Worm (Caenorhabditis elegans) whole organism, L2 larva: ENCODE results near the gene EGAP9.3.
A peak's percentile ranks its signal among the peaks of the same experiment; 100 is the strongest.
"Not testable (repeated sequence)": the region's sequence is repeated elsewhere in the genome, so short reads cannot be mapped to it uniquely, and the experiment has no call there.

ENCODE experiments used
- F13H6.1 ChIP-seq: sonication (generic microtip); optimal IDR thresholded peaks from 2 replicates; lab custom pipeline; 2016; ENCODE audit warnings: missing genetic modification characterization, missing compliant biosample characterization
- ZK546.5 ChIP-seq: sonication (generic microtip); optimal IDR thresholded peaks from 2 replicates; lab custom pipeline; 2017; ENCODE audit warnings: missing biosample characterization, missing genetic modification characterization
- ama-1 ChIP-seq: fragments of 150-350 bp; optimal IDR thresholded peaks from 2 replicates; lab custom pipeline; 2018; ENCODE audit warnings: inconsistent platforms
- blmp-1 ChIP-seq: sonication (generic microtip); optimal IDR thresholded peaks from 2 replicates; lab custom pipeline; 2017; ENCODE audit warnings: missing genetic modification characterization, mild to moderate bottlenecking, missing compliant biosample characterization, antibody characterized with exemption, moderate library complexity; ENCODE audit not compliant: insufficient read depth
- ceh-82 ChIP-seq: fragments of 150-350 bp; optimal IDR thresholded peaks from 2 replicates; lab custom pipeline; 2014; ENCODE audit warnings: missing biosample characterization, missing genetic modification characterization
- crh-2 ChIP-seq: sonication (generic microtip); optimal IDR thresholded peaks from 2 replicates; lab custom pipeline; 2017; ENCODE audit warnings: missing biosample characterization, missing genetic modification characterization
- elt-1 ChIP-seq: fragments of 150-350 bp; optimal IDR thresholded peaks from 2 replicates; lab custom pipeline; 2014; ENCODE audit warnings: missing biosample characterization, missing genetic modification characterization
- elt-3 ChIP-seq: sonication (generic microtip); optimal IDR thresholded peaks from 2 replicates; lab custom pipeline; 2017; ENCODE audit warnings: missing biosample characterization, missing genetic modification characterization
- fos-1 ChIP-seq: fragments of 150-350 bp; optimal IDR thresholded peaks from 2 replicates; lab custom pipeline; 2014; ENCODE audit warnings: missing biosample characterization, missing genetic modification characterization
- gmeb-1 ChIP-seq: fragments of 150-350 bp; optimal IDR thresholded peaks from 2 replicates; lab custom pipeline; 2014; ENCODE audit warnings: missing biosample characterization, missing genetic modification characterization
- lin-11 ChIP-seq: fragments of 150-350 bp; sonication (generic microtip); optimal IDR thresholded peaks from 2 replicates; lab custom pipeline; 2014; ENCODE audit warnings: missing biosample characterization, missing genetic modification characterization, inconsistent platforms, mixed read lengths
- mdl-1 ChIP-seq, 2 experiments: fragments of 150-350 bp in 1 of 2; sonication (generic microtip) in 1 of 2; optimal IDR thresholded peaks; 2 replicates each; lab custom pipeline; 2017; ENCODE audit warnings: missing biosample characterization in 2 of 2, missing genetic modification characterization in 2 of 2
- nhr-10 ChIP-seq: sonication (generic microtip); optimal IDR thresholded peaks from 2 replicates; lab custom pipeline; 2017; ENCODE audit warnings: missing biosample characterization, missing genetic modification characterization
- nhr-11 ChIP-seq: fragments of 150-350 bp; optimal IDR thresholded peaks from 2 replicates; lab custom pipeline; 2014; ENCODE audit warnings: missing biosample characterization, missing genetic modification characterization
- nhr-12 ChIP-seq: fragments of 150-350 bp; optimal IDR thresholded peaks from 2 replicates; lab custom pipeline; 2014; ENCODE audit warnings: missing biosample characterization, missing genetic modification characterization
- nhr-23 ChIP-seq: fragments of 150-350 bp; optimal IDR thresholded peaks from 2 replicates; lab custom pipeline; 2014; ENCODE audit warnings: missing biosample characterization, missing genetic modification reagents, missing genetic modification characterization
- nhr-237 ChIP-seq: fragments of 150-350 bp; optimal IDR thresholded peaks from 2 replicates; lab custom pipeline; 2014; ENCODE audit warnings: missing biosample characterization, missing genetic modification characterization
- nhr-25 ChIP-seq: fragments of 150-350 bp; sonication (generic microtip); optimal IDR thresholded peaks from 3 replicates; lab custom pipeline; 2014; ENCODE audit warnings: missing biosample characterization, missing genetic modification characterization
- peb-1 ChIP-seq: fragments of 150-350 bp; optimal IDR thresholded peaks from 2 replicates; lab custom pipeline; 2014; ENCODE audit warnings: missing biosample characterization, missing genetic modification characterization
- sma-3 ChIP-seq: sonication (generic microtip); optimal IDR thresholded peaks from 2 replicates; lab custom pipeline; 2016; ENCODE audit warnings: missing genetic modification reagents, missing genetic modification characterization, missing compliant biosample characterization
- sma-9 ChIP-seq, 2 experiments: fragments of 150-350 bp in 1 of 2; sonication (generic microtip) in 1 of 2; optimal IDR thresholded peaks; 2 replicates each; lab custom pipeline; 2014 to 2016; ENCODE audit warnings: missing genetic modification characterization in 2 of 2, mild to moderate bottlenecking in 1 of 2, missing biosample characterization in 1 of 2, missing compliant biosample characterization in 1 of 2, missing genetic modification reagents in 1 of 2, moderate library complexity in 1 of 2
- unc-62 ChIP-seq: fragments of 150-350 bp; optimal IDR thresholded peaks from 2 replicates; lab custom pipeline; 2014; ENCODE audit warnings: missing biosample characterization, missing genetic modification reagents, missing genetic modification characterization
- zag-1 ChIP-seq: fragments of 150-350 bp; optimal IDR thresholded peaks from 2 replicates; lab custom pipeline; 2014; ENCODE audit warnings: missing biosample characterization, missing genetic modification characterization

The EGAP9.3 gene

DNA sequence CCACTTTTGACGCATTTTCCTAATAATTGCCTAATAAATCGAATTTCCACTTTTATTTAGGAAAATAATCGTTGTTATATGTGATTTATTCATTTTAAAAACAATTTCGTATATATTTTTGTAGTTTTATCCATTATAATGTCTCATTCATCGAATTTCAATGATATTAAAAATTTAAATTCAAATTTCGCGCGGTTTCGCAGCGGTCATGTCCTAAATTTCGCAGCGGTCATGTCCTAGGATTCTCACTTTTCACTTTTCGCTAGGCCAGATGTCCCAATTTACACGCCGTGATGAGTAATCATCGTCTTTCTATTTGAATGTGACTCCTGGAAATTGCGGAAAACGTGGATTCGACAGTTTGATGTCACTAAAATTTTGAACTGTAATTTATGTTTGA, 1.8 kb upstream of the EGAP9.3 start, which contains the start of gene ZK1055.4:
ZK1055.4 (plus strand) TSS at position 301 of the 400 bp plus-strand sequence.
- not testable (repeated sequence) for TF ChIP-seq F13H6.1; crh-2 (tag; lab: Kevin White, UChicago); ama-1 (lab: Kevin White, UChicago)

DNA sequence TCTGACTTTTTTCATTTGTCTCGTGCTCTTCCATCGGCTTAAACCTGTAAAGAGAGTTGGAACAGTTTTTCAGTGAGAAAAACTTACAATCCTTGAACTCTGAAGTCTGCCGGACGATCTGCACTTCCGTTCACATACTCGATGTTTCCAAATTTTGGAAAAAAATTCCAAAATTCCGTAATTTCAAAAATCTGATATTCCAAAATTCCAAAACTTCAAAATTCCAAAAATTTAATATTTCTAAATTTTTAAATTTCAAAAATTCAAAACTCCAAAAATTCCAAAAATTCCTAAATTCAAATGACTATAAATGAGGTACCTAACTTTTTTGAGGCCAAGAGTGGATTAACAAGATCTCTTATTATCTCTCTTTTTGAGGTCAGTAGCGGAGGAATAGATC, 3.4 kb downstream of the EGAP9.3 start, which contains the start of gene EGAP9.4:
EGAP9.4 (plus strand) TSS at position 301 of the 400 bp plus-strand sequence.
- TF ChIP-seq nhr-237 (tag; lab: Kevin White, UChicago): no peak
- no peak for TF ChIP-seq nhr-23 (tag; lab: Kevin White, UChicago)
- no peak for TF ChIP-seq lin-11 (tag; lab: Kevin White, UChicago)
- no peak for TF ChIP-seq zag-1
- no peak for TF ChIP-seq nhr-10 (tag; lab: Kevin White, UChicago)
- no peak for TF ChIP-seq ZK546.5 (tag; lab: Kevin White, UChicago)

DNA sequence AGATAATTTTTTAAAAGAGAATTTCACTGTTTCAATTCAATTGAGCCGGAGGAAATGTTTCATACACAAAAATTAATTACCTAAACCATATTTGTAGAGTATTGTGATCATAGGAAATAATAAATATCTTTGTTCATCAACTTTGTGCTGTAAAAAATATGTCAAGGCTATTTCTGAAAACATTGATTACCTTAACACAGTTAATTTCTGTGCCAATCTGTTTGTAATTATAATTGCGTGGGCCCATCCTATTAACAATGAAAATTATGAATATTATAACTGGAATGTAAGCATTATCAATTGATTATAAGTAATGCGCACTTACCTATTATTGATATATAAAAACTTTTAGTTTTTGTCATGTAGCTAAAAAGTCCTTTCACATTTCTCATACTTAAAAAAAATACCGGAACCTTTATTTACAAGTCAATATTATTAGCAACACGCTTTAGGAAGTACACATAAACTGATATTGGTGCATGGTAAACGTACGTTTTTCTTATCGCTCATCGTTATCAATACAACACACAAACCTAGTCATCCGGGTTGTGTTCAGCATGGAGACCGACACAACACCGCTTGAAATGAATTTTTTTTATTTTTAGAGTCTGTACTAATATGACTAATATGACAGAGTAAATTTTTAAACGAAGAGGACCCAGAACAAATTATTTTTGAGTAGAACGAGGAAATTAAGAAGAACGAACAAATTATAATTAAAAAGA, 4.4 kb downstream of the EGAP9.3 start, which contains the start of gene fut-2:
fut-2 (minus strand) TSS at position 485 of the 725 bp plus-strand sequence.
- TF ChIP-seq nhr-237 (tag; lab: Kevin White, UChicago) (no peak), peb-1 (tag; lab: Kevin White, UChicago) (no peak), crh-2 (tag; lab: Kevin White, UChicago) (peak; percentile 3), fos-1 (tag; lab: Kevin White, UChicago) (peak; percentile 98), gmeb-1 (tag; lab: Kevin White, UChicago) (no peak), nhr-25 (tag; lab: Kevin White, UChicago) (no peak), elt-3 (tag; lab: Kevin White, UChicago) (no peak), unc-62 (GFP tag; lab: Kevin White, UChicago) (no peak)

- TF ChIP-seq crh-2 (tag; lab: Kevin White, UChicago): peak; percentile 15
- TF ChIP-seq blmp-1 (tag; lab: Kevin White, UChicago): no peak
- TF ChIP-seq fos-1 (tag; lab: Kevin White, UChicago): peak; percentile 59
These were observed 14.0 kb downstream of the EGAP9.3 start, which contains the start of gene K04A8.1 for ce11 chrV:6565851-6566386. K04A8.1 (plus strand) TSS chrV:6566336.

- TF ChIP-seq nhr-237 (tag; lab: Kevin White, UChicago) (no peak), nhr-11 (tag; lab: Kevin White, UChicago) (no peak), nhr-12 (tag; lab: Kevin White, UChicago) (no peak), elt-1 (no peak)
- TF ChIP-seq, all 48 proteins: peak for 0
These were observed 18.3 kb downstream of the EGAP9.3 start, which contains the start of gene spp-19 for ce11 chrV:6561592-6561991. spp-19 (minus strand) TSS chrV:6561692.

DNA sequence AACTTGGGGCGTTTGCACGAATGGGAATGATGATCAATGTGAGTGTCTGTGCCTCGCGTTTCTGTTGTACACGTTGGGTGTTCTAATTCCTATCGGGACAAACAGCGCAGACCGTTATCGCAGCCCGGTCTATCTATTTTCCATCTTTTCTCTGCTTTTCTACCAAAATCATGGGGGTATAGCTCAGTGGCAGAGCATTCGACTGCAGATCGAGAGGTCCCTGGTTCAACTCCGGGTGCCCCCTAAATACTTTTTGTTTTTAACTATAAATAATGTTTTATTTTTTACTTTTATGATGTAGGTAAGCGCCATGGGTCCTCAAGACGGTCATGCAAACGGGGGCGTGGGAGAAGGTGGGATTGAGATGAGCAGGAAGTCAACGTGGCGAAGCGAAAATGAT, 20.3 kb downstream of the EGAP9.3 start:
- TF ChIP-seq ZK546.5 (tag; lab: Kevin White, UChicago) (no peak), ceh-82 (no peak), sma-3 (GFP tag; lab: Kevin White, UChicago) (peak; percentile 7), sma-9 (GFP tag; optimal IDR thresholded peaks at IDR 0.05; lab: Kevin White, UChicago) (peak; percentile 4), sma-9 (tag; optimal IDR thresholded peaks at IDR 0.05; lab: Kevin White, UChicago) (no peak)

DNA sequence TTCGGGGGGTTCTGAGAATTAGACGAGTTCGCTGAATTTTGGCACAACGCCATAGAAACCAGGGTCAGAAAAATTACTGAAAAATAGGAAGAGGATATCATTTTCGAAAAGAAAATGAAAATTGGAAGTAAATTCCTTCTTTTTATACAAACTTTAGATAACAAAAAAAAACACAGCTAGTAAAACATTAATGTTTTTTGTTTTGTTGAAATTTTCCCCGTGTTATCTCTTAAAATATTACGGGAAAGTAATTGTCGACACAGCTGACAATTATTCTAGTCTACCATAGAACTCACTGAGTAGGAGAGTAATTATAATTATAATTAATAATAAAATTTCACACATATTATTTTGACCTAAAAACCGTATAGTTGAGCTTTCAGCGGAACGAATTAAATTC, 20.8 kb downstream of the EGAP9.3 start, which contains the start of gene spp-26:
spp-26 (minus strand) TSS at position 101 of the 400 bp plus-strand sequence.
- no peak for TF ChIP-seq mdl-1 (tag; optimal IDR thresholded peaks at IDR 0.05; lab: Kevin White, UChicago)
- TF ChIP-seq zag-1: no peak
- TF ChIP-seq, all 48 proteins: peak for 0

ce11 chrV:6558103-6558502, 21.8 kb downstream of the EGAP9.3 start, which contains the start of gene spp-20:
spp-20 (minus strand) TSS chrV:6558203.
- no peak for TF ChIP-seq gmeb-1 (tag; lab: Kevin White, UChicago)
